Worm (Caenorhabditis elegans) whole organism, dauer: ENCODE measurements around the gene srbc-70.

Experiments
- unc-62 ChIP-seq: sonication (generic microtip); optimal IDR thresholded peaks from 2 replicates; lab custom pipeline; 2017; ENCODE audit warnings: missing biosample characterization, missing genetic modification reagents, missing genetic modification characterization

The srbc-70 gene

ce11 chrIV:4227917-4228316 is at the start of gene srbc-70:
Gene srbc-70, minus strand, starts transcription at chrIV:4228017.
- no peak for TF ChIP-seq unc-62

DNA sequence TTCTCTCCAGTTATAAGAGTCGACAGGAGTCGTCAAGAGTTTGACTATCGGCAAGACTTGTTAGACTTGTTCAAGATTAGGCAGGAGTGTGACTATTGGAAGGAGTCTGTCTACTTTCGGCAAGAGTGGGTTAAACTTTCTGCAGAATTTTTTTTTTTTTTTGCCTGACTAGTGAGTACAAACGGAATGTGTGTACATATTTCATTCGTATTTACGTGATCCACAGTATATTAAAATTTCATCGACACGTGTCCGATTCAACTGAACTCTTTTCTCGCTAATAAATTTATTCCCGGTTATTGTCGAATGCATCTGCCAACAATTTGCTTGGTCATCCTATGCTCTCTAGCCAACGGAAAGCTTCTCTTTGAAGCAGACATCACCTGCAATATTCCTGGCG is 44.4 kb upstream of the srbc-70 start, which contains the start of gene F36A4.1:
F36A4.1 (plus strand) TSS at position 301 of the 400 bp plus-strand sequence.
- no peak for TF ChIP-seq unc-62

- no peak for TF ChIP-seq unc-62
These were observed 43.1 kb upstream of the srbc-70 start, which contains the start of gene F36A4.2 for ce11 chrIV:4270925-4271324. Gene F36A4.2, plus strand, starts transcription at chrIV:4271225.

DNA sequence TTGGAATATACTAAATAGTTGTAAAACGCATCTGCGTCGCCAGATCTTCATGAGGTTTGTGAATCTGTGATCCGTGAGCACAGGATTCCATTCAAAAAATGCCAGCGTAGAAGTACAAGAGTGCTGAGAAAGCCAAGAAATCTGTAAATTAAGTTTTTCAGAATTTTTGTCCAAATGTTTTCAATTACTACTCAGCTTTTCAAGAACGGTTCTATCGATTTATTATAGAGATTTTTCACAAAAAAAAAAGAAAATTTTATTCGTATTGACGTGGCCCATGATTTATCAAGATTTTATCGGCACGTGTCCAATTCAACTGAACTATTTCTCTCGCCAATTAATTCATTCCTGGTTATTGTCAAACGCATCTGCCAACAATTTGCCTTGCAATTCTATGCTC is 41.5 kb upstream of the srbc-70 start, which contains the start of gene F36A4.3:
F36A4.3 (plus strand) TSS at position 301 of the 400 bp plus-strand sequence.
- TF ChIP-seq unc-62 = no peak

- TF ChIP-seq unc-62 = no peak
These were observed 39.5 kb upstream of the srbc-70 start, which contains the start of gene F36A4.4 for ce11 chrIV:4267320-4267719. Gene F36A4.4, plus strand, starts transcription at chrIV:4267620.

DNA sequence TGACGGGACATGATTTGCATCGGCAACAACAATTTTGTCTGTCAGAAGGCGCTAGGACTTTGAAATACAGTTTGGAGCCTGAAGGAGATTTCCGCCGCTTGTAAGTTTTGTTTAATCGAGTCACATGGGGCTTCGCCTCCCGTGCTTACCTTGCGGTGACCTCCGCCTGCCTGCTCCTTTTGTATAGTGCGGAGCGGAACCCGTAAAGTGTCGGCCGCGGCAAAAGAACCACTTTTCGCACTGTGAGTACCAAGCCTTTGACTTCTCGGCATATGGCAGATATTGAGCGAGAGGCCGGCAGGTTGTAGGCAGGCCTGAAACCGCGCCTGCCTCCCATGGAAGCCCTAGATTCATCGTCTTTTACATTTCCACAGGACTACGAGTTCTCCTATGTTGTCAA is 38.1 kb upstream of the srbc-70 start:
- TF ChIP-seq unc-62 = no peak

ce11 chrIV:4265224-4265623 is 37.4 kb upstream of the srbc-70 start, which contains the start of gene F36A4.5:
Gene F36A4.5, plus strand, starts transcription at chrIV:4265524.
- TF ChIP-seq unc-62 = no peak

- no peak for TF ChIP-seq unc-62
These were observed 36.8 kb upstream of the srbc-70 start for ce11 chrIV:4264649-4265048.

- TF ChIP-seq unc-62 = no peak
These were observed 35.2 kb upstream of the srbc-70 start, which contains the start of gene col-33 for ce11 chrIV:4262993-4263392. Gene col-33, plus strand, starts transcription at chrIV:4263293.

ce11 chrIV:4259433-4259832 is 31.6 kb upstream of the srbc-70 start:
- no peak for TF ChIP-seq unc-62

ce11 chrIV:4254989-4255582 is 27.3 kb upstream of the srbc-70 start:
- no peak for TF ChIP-seq unc-62

ce11 chrIV:4247770-4248169 is 20.0 kb upstream of the srbc-70 start, which contains the start of gene ama-1:
Gene ama-1, plus strand, starts transcription at chrIV:4248070.
- no peak for TF ChIP-seq unc-62

DNA sequence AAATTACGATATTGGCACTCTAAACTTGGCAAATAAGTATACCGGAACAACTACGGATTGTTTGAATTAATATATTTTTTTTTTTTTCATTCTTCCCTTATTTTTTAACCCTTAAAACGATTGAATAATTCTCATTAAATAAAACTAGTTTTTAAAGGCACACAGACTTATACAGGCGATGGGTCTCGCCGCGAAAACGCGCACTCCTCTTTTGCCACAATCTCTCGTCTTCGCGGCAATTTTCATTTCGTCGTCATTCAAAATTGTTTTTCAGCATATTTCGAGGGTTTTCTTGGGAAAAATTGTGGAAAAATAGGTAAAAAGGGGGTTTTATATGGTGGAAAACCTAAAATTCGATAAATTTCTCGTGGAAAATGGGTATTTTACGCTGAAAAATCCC is 19.5 kb upstream of the srbc-70 start:
- no peak for TF ChIP-seq unc-62

DNA sequence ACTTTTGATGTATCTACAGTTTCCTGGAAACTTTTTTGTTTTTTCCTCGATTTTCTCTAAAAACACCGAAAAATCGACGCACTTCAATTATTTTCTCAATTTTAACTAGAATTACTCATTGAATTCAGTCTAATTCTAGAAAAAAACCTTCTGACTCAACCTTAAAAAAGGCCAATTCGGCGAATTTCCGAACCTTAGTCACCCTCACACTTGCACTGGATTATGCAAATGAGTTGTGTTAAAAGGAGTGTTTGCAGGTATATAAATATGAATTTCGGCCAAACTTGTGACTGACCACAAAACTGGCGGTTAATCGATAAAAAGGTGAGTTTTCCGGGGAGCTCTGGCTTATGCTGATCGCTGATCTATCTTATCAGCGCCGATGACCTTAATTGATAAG is 18.7 kb upstream of the srbc-70 start, which contains the start of gene ttr-20:
ttr-20 (plus strand) TSS at position 301 of the 400 bp plus-strand sequence.
- TF ChIP-seq unc-62 = no peak

- no peak for TF ChIP-seq unc-62
These were observed 16.7 kb upstream of the srbc-70 start, which contains the start of gene col-34 for ce11 chrIV:4244510-4244909. Gene col-34, minus strand, starts transcription at chrIV:4244610.

DNA sequence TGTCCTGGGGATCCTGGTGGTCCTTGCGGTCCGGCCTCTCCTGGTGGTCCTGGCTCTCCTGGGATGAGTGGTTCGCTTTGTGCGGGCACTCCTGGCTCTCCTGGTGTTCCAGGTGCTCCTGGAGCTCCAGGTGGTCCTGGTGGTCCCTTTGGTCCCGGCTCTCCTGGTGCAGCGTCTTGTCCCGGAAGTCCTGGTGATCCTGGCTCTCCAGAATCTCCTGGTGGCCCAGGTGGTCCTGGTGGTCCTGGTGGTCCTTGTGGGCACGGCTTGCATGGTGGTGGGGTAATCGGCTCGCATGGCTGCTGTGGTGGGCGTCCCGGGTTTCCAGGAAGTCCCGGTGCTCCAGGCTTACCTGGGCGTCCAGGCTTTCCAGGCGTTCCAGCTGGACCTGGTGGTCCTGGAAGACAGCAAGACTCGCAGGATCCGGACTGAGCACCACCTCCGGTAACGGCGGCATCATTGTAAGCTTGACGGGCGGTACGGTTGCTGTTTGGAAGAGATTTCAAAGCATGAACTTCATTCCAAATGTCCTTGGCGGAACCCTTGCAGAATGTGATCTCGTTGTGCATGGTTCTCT is 16.1 kb upstream of the srbc-70 start:
- TF ChIP-seq unc-62 = no peak

ce11 chrIV:4236671-4237070 is 8.9 kb upstream of the srbc-70 start:
- no peak for TF ChIP-seq unc-62

ce11 chrIV:4236025-4236407 is 8.2 kb upstream of the srbc-70 start:
- TF ChIP-seq unc-62 = no peak
